Fruit fly (Drosophila melanogaster) whole organism, embryonic: ENCODE measurements around the gene CG43993.

Source experiments
- Bgb ChIP-seq: fragments of 200-800 bp; sonication (Bioruptor generic); IDR thresholded peaks from 2 replicates; pipeline ENCODE4 v1.3.6; 2022; ENCODE audit warnings: missing biosample characterization, missing genetic modification characterization; ENCODE audit not compliant: partially characterized antibody
- CG10431 ChIP-seq: fragments of 200-800 bp; sonication (Bioruptor generic); optimal IDR thresholded peaks from 3 replicates; lab custom pipeline; 2018; ENCODE audit warnings: missing biosample characterization, mild to moderate bottlenecking, missing genetic modification characterization
- CG11504 ChIP-seq: fragments of 200-800 bp; sonication (Bioruptor generic); optimal IDR thresholded peaks from 3 replicates; lab custom pipeline; 2019; ENCODE audit warnings: missing biosample characterization, mild to moderate bottlenecking, missing genetic modification characterization, moderate library complexity
- CG12104 ChIP-seq: fragments of 200-800 bp; sonication (Bioruptor generic); optimal IDR thresholded peaks from 3 replicates; lab custom pipeline; 2016; ENCODE audit warnings: missing biosample characterization, missing genetic modification characterization
- CG13287 ChIP-seq: fragments of 200-800 bp; sonication (Bioruptor generic); IDR thresholded peaks from 2 replicates; pipeline ENCODE4 v1.3.6; 2022; ENCODE audit warnings: missing biosample characterization, missing genetic modification characterization; ENCODE audit not compliant: partially characterized antibody
- CG14014 ChIP-seq: fragments of 200-800 bp; sonication (Bioruptor generic); IDR thresholded peaks from 2 replicates; pipeline ENCODE4 v1.3.6; 2022; ENCODE audit warnings: missing biosample characterization, missing genetic modification characterization
- CG14667 ChIP-seq: fragments of 200-800 bp; sonication (Bioruptor generic); IDR thresholded peaks from 2 replicates; pipeline ENCODE4 v1.3.6; 2022; ENCODE audit warnings: missing biosample characterization, missing genetic modification characterization
- CG1529 ChIP-seq: fragments of 200-800 bp; sonication (Bioruptor generic); optimal IDR thresholded peaks from 3 replicates; lab custom pipeline; 2018; ENCODE audit warnings: missing biosample characterization, missing genetic modification characterization
- CG1603 ChIP-seq: fragments of 200-800 bp; sonication (Bioruptor generic); optimal IDR thresholded peaks from 2 replicates; lab custom pipeline; 2019; ENCODE audit warnings: missing biosample characterization, mild to moderate bottlenecking, missing genetic modification characterization, moderate library complexity
- CG1647 ChIP-seq: fragments of 200-800 bp; sonication (Bioruptor generic); optimal IDR thresholded peaks from 3 replicates; lab custom pipeline; 2016; ENCODE audit warnings: missing biosample characterization, missing genetic modification characterization
- CG17361 ChIP-seq: fragments of 200-800 bp; sonication (Bioruptor generic); IDR thresholded peaks from 3 replicates; pipeline ENCODE4 v1.3.6; 2022; ENCODE audit warnings: missing biosample characterization, missing genetic modification characterization
- CG17829 ChIP-seq: fragments of 200-800 bp; optimal IDR thresholded peaks from 2 replicates; lab custom pipeline; 2019; ENCODE audit warnings: missing biosample characterization, mild to moderate bottlenecking, missing genetic modification characterization, moderate library complexity
- CG18476 ChIP-seq: fragments of 200-800 bp; sonication (Bioruptor generic); optimal IDR thresholded peaks from 2 replicates; lab custom pipeline; 2016; ENCODE audit warnings: missing biosample characterization, mild to moderate bottlenecking, missing genetic modification characterization
- CG4854 ChIP-seq: fragments of 200-800 bp; sonication (Bioruptor generic); optimal IDR thresholded peaks from 2 replicates; lab custom pipeline; 2016; ENCODE audit warnings: missing biosample characterization, missing genetic modification characterization, inconsistent platforms
- CG6175 ChIP-seq: fragments of 200-800 bp; sonication (Bioruptor generic); IDR thresholded peaks from 3 replicates; pipeline ENCODE4 v1.3.6; 2022; ENCODE audit warnings: missing biosample characterization, missing genetic modification characterization
- CG6689 ChIP-seq: fragments of 200-800 bp; sonication (Bioruptor generic); IDR thresholded peaks from 2 replicates; pipeline ENCODE4 v1.3.6; 2022; ENCODE audit warnings: missing biosample characterization, missing genetic modification characterization
- CG7987 ChIP-seq: fragments of 200-800 bp; sonication (Bioruptor generic); optimal IDR thresholded peaks from 2 replicates; lab custom pipeline; 2018; ENCODE audit warnings: missing biosample characterization, mild to moderate bottlenecking, missing genetic modification characterization, moderate library complexity
- CG9797 ChIP-seq: fragments of 200-800 bp; sonication (Bioruptor generic); optimal IDR thresholded peaks from 3 replicates; lab custom pipeline; 2018; ENCODE audit warnings: missing biosample characterization, mild to moderate bottlenecking, missing genetic modification characterization
- CG9876 ChIP-seq: fragments of 200-800 bp; sonication (Bioruptor generic); optimal IDR thresholded peaks from 2 replicates; lab custom pipeline; 2016; ENCODE audit warnings: missing biosample characterization, missing genetic modification characterization
- Dbx ChIP-seq: fragments of 200-800 bp; sonication (Bioruptor generic); IDR thresholded peaks from 3 replicates; pipeline ENCODE4 v1.3.6; 2022; ENCODE audit warnings: missing biosample characterization, missing genetic modification characterization
- Dek ChIP-seq: fragments of 200-800 bp; sonication (Bioruptor generic); optimal IDR thresholded peaks from 3 replicates; lab custom pipeline; 2019; ENCODE audit warnings: missing biosample characterization, mild to moderate bottlenecking, missing genetic modification characterization, moderate library complexity
- Doc2 ChIP-seq: fragments of 200-800 bp; sonication (Bioruptor generic); IDR thresholded peaks from 2 replicates; pipeline ENCODE4 v1.3.6; 2022; ENCODE audit warnings: missing biosample characterization, missing genetic modification characterization
- E2f1 ChIP-seq: fragments of 200-800 bp; sonication (Bioruptor generic); IDR thresholded peaks from 2 replicates; pipeline ENCODE4 v1.3.6; 2022; ENCODE audit warnings: missing biosample characterization, missing genetic modification characterization
- Ets65A ChIP-seq: fragments of 200-800 bp; sonication (Bioruptor generic); peaks from one replicate; lab custom pipeline; 2016; ENCODE audit warnings: missing biosample characterization, missing genetic modification characterization
- Hmr ChIP-seq: fragments of 200-800 bp; sonication (Bioruptor generic); optimal IDR thresholded peaks from 3 replicates; lab custom pipeline; 2017; ENCODE audit warnings: mild to moderate bottlenecking, missing biosample characterization, missing genetic modification reagents, missing genetic modification characterization
- Hmx ChIP-seq: fragments of 200-800 bp; sonication (Bioruptor generic); optimal IDR thresholded peaks from 2 replicates; lab custom pipeline; 2016; ENCODE audit warnings: missing biosample characterization, missing genetic modification characterization
- MBD-R2 ChIP-seq: fragments of 200-800 bp; sonication (Bioruptor generic); IDR thresholded peaks from 2 replicates; pipeline ENCODE4 v1.3.6; 2022; ENCODE audit warnings: missing biosample characterization, missing genetic modification characterization
- Med ChIP-seq: fragments of 200-800 bp; sonication (Bioruptor generic); peaks from one replicate; lab custom pipeline; 2016; ENCODE audit warnings: missing biosample characterization, missing genetic modification characterization, mild to moderate bottlenecking, inconsistent platforms, moderate library complexity
- Mrtf ChIP-seq: fragments of 200-800 bp; sonication (Bioruptor generic); IDR thresholded peaks from 3 replicates; pipeline ENCODE4 v1.3.6; 2022; ENCODE audit warnings: missing biosample characterization, missing genetic modification characterization
- Oli ChIP-seq: fragments of 200-800 bp; sonication (Bioruptor generic); optimal IDR thresholded peaks from 2 replicates; lab custom pipeline; 2018; ENCODE audit warnings: missing biosample characterization, mild to moderate bottlenecking, missing genetic modification characterization, moderate library complexity
- Pdp1 ChIP-seq, 2 experiments: fragments of 200-800 bp; sonication (Bioruptor generic); optimal IDR thresholded peaks; 3 replicates each; lab custom pipeline; 2016; ENCODE audit warnings: missing biosample characterization in 2 of 2, missing genetic modification characterization in 2 of 2, mild to moderate bottlenecking in 1 of 2, moderate library complexity in 1 of 2
- Poxn ChIP-seq: fragments of 200-800 bp; sonication (Bioruptor generic); IDR thresholded peaks from 2 replicates; pipeline ENCODE4 v1.3.6; 2022; ENCODE audit warnings: missing biosample characterization, missing genetic modification characterization
- Scr ChIP-seq: fragments of 200-800 bp; sonication (Bioruptor generic); IDR thresholded peaks from 2 replicates; pipeline ENCODE4 v1.3.6; 2022; ENCODE audit warnings: missing biosample characterization, missing genetic modification characterization; ENCODE audit not compliant: partially characterized antibody
- abd-A ChIP-seq: fragments of 200-800 bp; sonication (Bioruptor generic); optimal IDR thresholded peaks from 3 replicates; lab custom pipeline; 2019; ENCODE audit warnings: missing biosample characterization, mild to moderate bottlenecking, missing genetic modification characterization, moderate library complexity
- ato ChIP-seq: fragments of 200-800 bp; sonication (Bioruptor generic); IDR thresholded peaks from 2 replicates; pipeline ENCODE4 v1.3.6; 2022; ENCODE audit warnings: missing biosample characterization, missing genetic modification characterization; ENCODE audit not compliant: partially characterized antibody
- bigmax ChIP-seq: fragments of 200-800 bp; sonication (Bioruptor generic); optimal IDR thresholded peaks from 2 replicates; lab custom pipeline; 2018; ENCODE audit warnings: missing biosample characterization, mild to moderate bottlenecking, missing genetic modification characterization
- croc ChIP-seq: fragments of 200-800 bp; sonication (Bioruptor generic); conservative IDR thresholded peaks from 3 replicates; pipeline ENCODE4 v1.3.6; 2022; ENCODE audit warnings: missing biosample characterization, missing genetic modification characterization
- cwo ChIP-seq: fragments of 200-800 bp; sonication (Bioruptor generic); optimal IDR thresholded peaks from 3 replicates; lab custom pipeline; 2017; ENCODE audit warnings: missing biosample characterization, missing genetic modification characterization, mild to moderate bottlenecking, moderate library complexity, missing genetic modification reagents
- dm ChIP-seq: fragments of 200-800 bp; sonication (Bioruptor generic); optimal IDR thresholded peaks from 3 replicates; lab custom pipeline; 2016; ENCODE audit warnings: missing biosample characterization, missing genetic modification characterization
- dpn ChIP-seq, 2 experiments: fragments of 200-800 bp; sonication (Bioruptor generic); optimal IDR thresholded peaks; 3 replicates each; lab custom pipeline; 2016; ENCODE audit warnings: missing biosample characterization in 2 of 2, missing genetic modification characterization in 2 of 2
- grau ChIP-seq: fragments of 200-800 bp; optimal IDR thresholded peaks from 3 replicates; lab custom pipeline; 2019; ENCODE audit warnings: missing biosample characterization, mild to moderate bottlenecking, missing genetic modification characterization, moderate library complexity
- lab ChIP-seq: fragments of 200-800 bp; sonication (Bioruptor generic); optimal IDR thresholded peaks from 3 replicates; lab custom pipeline; 2017; ENCODE audit warnings: missing biosample characterization, missing genetic modification characterization, mild to moderate bottlenecking, moderate library complexity, missing genetic modification reagents
- pho ChIP-seq: fragments of 200-800 bp; sonication (Bioruptor generic); optimal IDR thresholded peaks from 2 replicates; lab custom pipeline; 2016; ENCODE audit warnings: missing biosample characterization, missing genetic modification characterization
- pum ChIP-seq: fragments of 200-800 bp; sonication (Bioruptor generic); optimal IDR thresholded peaks from 2 replicates; lab custom pipeline; 2016; ENCODE audit warnings: missing biosample characterization, missing genetic modification characterization
- rib ChIP-seq: fragments of 200-800 bp; sonication (Bioruptor generic); IDR thresholded peaks from 2 replicates; pipeline ENCODE4 v1.3.6; 2022; ENCODE audit warnings: missing biosample characterization, missing genetic modification characterization
- sc ChIP-seq, 3 experiments: fragments of >200 bp in 2 of 3; fragments of 200-800 bp in 1 of 3; sonication (Bioruptor generic) in 1 of 3; optimal IDR thresholded peaks; 2 replicates in 2 of 3; 3 replicates in 1 of 3; lab custom pipeline; 2017; ENCODE audit warnings: mild to moderate bottlenecking in 1 of 3, missing biosample characterization in 1 of 3, missing genetic modification characterization in 1 of 3, missing genetic modification reagents in 1 of 3
- tio ChIP-seq: fragments of 200-800 bp; sonication (Bioruptor generic); optimal IDR thresholded peaks from 2 replicates; lab custom pipeline; 2017; ENCODE audit warnings: missing biosample characterization, missing genetic modification characterization, inconsistent platforms
- tup ChIP-seq: fragments of 200-800 bp; sonication (Bioruptor generic); optimal IDR thresholded peaks from 2 replicates; lab custom pipeline; 2016; ENCODE audit warnings: missing biosample characterization, mild to moderate bottlenecking, missing genetic modification characterization, moderate library complexity
- tx ChIP-seq: fragments of 200-800 bp; sonication (Bioruptor generic); optimal IDR thresholded peaks from 2 replicates; lab custom pipeline; 2016; ENCODE audit warnings: missing biosample characterization, missing genetic modification characterization
- vnd ChIP-seq: fragments of 200-800 bp; sonication (Bioruptor generic); IDR thresholded peaks from 3 replicates; pipeline ENCODE4 v1.3.6; 2022; ENCODE audit warnings: missing biosample characterization, missing genetic modification characterization; ENCODE audit not compliant: partially characterized antibody
- zfh2 ChIP-seq: fragments of 200-800 bp; sonication (Bioruptor generic); optimal IDR thresholded peaks from 2 replicates; lab custom pipeline; 2016; ENCODE audit warnings: missing biosample characterization, missing genetic modification characterization

Gene CG43993

DNA sequence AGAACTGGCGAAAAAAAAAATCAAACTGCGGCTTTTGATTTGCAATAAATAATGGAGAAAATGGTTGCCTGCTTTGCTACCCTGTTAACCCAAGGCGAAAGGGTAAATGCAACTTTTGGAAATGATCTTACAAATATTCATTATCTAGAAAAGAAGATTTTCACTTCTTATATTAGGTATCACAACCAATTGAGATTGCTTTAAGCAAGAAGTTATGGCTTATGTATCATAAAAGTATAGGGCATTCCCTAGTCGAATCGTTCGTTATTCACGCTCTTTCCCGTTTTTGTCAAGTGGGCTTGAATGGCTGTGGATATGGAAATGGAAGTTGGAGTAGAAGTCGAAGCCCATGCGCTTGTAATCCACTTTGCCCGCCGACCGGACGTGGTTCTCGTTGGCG is 1.8 kb upstream of the CG43993 start (continued):
- TF ChIP-seq lab (GFP tag; lab: Kevin White, UChicago) (peak; percentile 36), Dek (tag; lab: Kevin White, UChicago) (no peak), CG1529 (GFP tag; lab: Kevin White, UChicago) (no peak), CG9797 (GFP tag; lab: Kevin White, UChicago) (no peak), bigmax (GFP tag; lab: Kevin White, UChicago) (no peak), Bgb (no peak), CG13287 (no peak), Pdp1 (GFP tag; optimal IDR thresholded peaks at IDR 0.05; lab: Kevin White, UChicago) (no peak), Med (peak; percentile 9), CG1647 (GFP tag; lab: Kevin White, UChicago) (no peak), Scr (GFP tag; lab: Robert Waterston, UW) (no peak), CG6175 (GFP tag; lab: Robert Waterston, UW) (no peak), Dbx (0 out of 3 replicates have a peak, but pooled peaks have one; percentile 19), dpn (GFP tag; optimal IDR thresholded peaks at IDR 0.05; lab: Kevin White, UChicago) (no peak), CG17829 (tag; lab: Kevin White, UChicago) (peak; percentile 9), Ets65A (GFP tag; lab: Kevin White, UChicago) (no peak), Hmx (GFP tag; lab: Kevin White, UChicago) (no peak), Mrtf (GFP tag; lab: Robert Waterston, UW) (no peak), CG12104 (GFP tag; lab: Kevin White, UChicago) (no peak), Doc2 (GFP tag; lab: Robert Waterston, UW) (no peak), dm (no peak), tup (GFP tag; lab: Kevin White, UChicago) (no peak), abd-A (tag; lab: Kevin White, UChicago) (no peak), ato (GFP tag; lab: Robert Waterston, UW) (no peak), croc (no peak), sc (optimal IDR thresholded peaks at IDR 0.05; lab: Kevin White, UChicago) (no peak), sc (GFP tag; optimal IDR thresholded peaks at IDR 0.05; lab: Kevin White, UChicago) (no peak), CG6689 (GFP tag; lab: Robert Waterston, UW) (0 out of 2 replicates have a peak, but pooled peaks have one; percentile 29), CG14667 (no peak), tio (no peak), CG18476 (GFP tag; lab: Kevin White, UChicago) (no peak), pho (GFP tag; lab: Kevin White, UChicago) (no peak), CG11504 (tag; lab: Kevin White, UChicago) (peak; percentile 35), grau (tag; lab: Kevin White, UChicago) (no peak), CG1603 (tag; lab: Kevin White, UChicago) (peak; percentile 9), CG7987 (GFP tag; lab: Kevin White, UChicago) (no peak), Oli (tag; lab: Kevin White, UChicago) (peak; percentile 16), CG10431 (GFP tag; lab: Kevin White, UChicago) (no peak), CG4854 (GFP tag; lab: Kevin White, UChicago) (no peak), Poxn (GFP tag; lab: Robert Waterston, UW) (no peak), CG9876 (GFP tag; lab: Kevin White, UChicago) (no peak), MBD-R2 (no peak), pum (GFP tag; lab: Kevin White, UChicago) (no peak), Hmr (GFP tag; lab: Kevin White, UChicago) (no peak), rib (GFP tag; lab: Robert Waterston, UW) (no peak), vnd (no peak), tx (GFP tag; lab: Kevin White, UChicago) (no peak), CG17361 (GFP tag; lab: Robert Waterston, UW) (0 out of 3 replicates have a peak, but pooled peaks have one; percentile 13), CG14014 (GFP tag; lab: Robert Waterston, UW) (no peak), E2f1 (GFP tag; lab: Robert Waterston, UW) (no peak), cwo (GFP tag; lab: Kevin White, UChicago) (no peak), zfh2 (no peak)
